Worm (Caenorhabditis elegans): ENCODE measurements around the gene Y69A2AR.22.

DNA sequence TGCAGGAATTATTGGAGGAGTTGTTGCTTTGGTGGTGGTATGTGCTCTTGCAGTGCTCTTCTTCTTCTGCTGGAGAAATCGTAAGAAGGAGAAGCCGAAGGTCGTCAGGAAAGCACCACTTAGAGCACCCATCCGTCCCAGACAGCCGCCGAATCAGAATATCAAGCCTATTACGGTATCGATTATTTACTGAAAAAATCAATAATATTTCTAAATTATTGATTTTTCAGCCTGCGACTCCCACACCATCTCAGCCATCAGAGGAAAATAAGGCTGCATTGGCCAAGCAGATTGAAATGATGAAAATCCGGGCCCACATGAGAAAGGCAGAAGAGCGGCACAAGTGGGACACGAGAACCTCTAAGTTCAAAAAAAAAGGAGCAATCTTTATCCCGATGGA is 48.5 kb upstream of the Y69A2AR.22 start:
- no peak for TF ChIP-seq hmbx-1 (tag; optimal IDR thresholded peaks at IDR 0.05)
- no peak for TF ChIP-seq scrt-1 (GFP tag; IDR thresholded peaks at IDR 0.05)
- TF ChIP-seq ama-1 (optimal IDR thresholded peaks at IDR 0.05): no peak
- TF ChIP-seq aly-1 (tag; optimal IDR thresholded peaks at IDR 0.05): no peak
